Worm (Caenorhabditis elegans) whole organism, mixed stage, embryonic: ENCODE data around the gene K11H12.8.

Experiments
- M03D4.4 ChIP-seq: sonication (generic microtip); optimal IDR thresholded peaks from 2 replicates; lab custom pipeline; 2017; ENCODE audit warnings: mild to moderate bottlenecking, missing genetic modification characterization, missing compliant biosample characterization
- bed-3 ChIP-seq: fragments of 200-800 bp; sonication (Bioruptor generic); optimal IDR thresholded peaks from 3 replicates; lab custom pipeline; 2018; ENCODE audit warnings: mild to moderate bottlenecking, missing genetic modification characterization, moderate library complexity, missing compliant biosample characterization
- blmp-1 ChIP-seq: fragments of 150-350 bp; optimal IDR thresholded peaks from 2 replicates; lab custom pipeline; 2014; ENCODE audit warnings: missing biosample characterization, missing genetic modification characterization
- ceh-39 ChIP-seq: fragments of 150-350 bp; optimal IDR thresholded peaks from 2 replicates; lab custom pipeline; 2014; ENCODE audit warnings: missing biosample characterization, missing genetic modification characterization
- ceh-43 ChIP-seq: fragments of 200-800 bp; sonication (Bioruptor generic); optimal IDR thresholded peaks from 2 replicates; lab custom pipeline; 2018; ENCODE audit warnings: mild to moderate bottlenecking, missing genetic modification characterization, moderate library complexity, missing compliant biosample characterization
- ceh-83 ChIP-seq: fragments of 200-800 bp; sonication (Bioruptor generic); optimal IDR thresholded peaks from 2 replicates; lab custom pipeline; 2018; ENCODE audit warnings: mild to moderate bottlenecking, missing genetic modification characterization, missing compliant biosample characterization
- ces-1 ChIP-seq: fragments of 150-350 bp; optimal IDR thresholded peaks from 2 replicates; lab custom pipeline; 2014; ENCODE audit warnings: missing biosample characterization, missing genetic modification reagents, missing genetic modification characterization
- cnd-1 ChIP-seq: fragments of 200-800 bp; sonication (Bioruptor generic); optimal IDR thresholded peaks from 2 replicates; lab custom pipeline; 2018; ENCODE audit warnings: mild to moderate bottlenecking, missing genetic modification characterization, missing compliant biosample characterization
- drap-1 ChIP-seq: fragments of 200-800 bp; sonication (Bioruptor generic); optimal IDR thresholded peaks from 3 replicates; lab custom pipeline; 2018; ENCODE audit warnings: mild to moderate bottlenecking, missing genetic modification characterization, missing compliant biosample characterization
- elt-1 ChIP-seq: sonication (generic microtip); optimal IDR thresholded peaks from 2 replicates; lab custom pipeline; 2017; ENCODE audit warnings: missing genetic modification characterization, mild to moderate bottlenecking, missing compliant biosample characterization, antibody characterized with exemption, moderate library complexity, borderline replicate concordance; ENCODE audit not compliant: insufficient read depth
- elt-3 ChIP-seq: fragments of 150-350 bp; optimal IDR thresholded peaks from 2 replicates; lab custom pipeline; 2014; ENCODE audit warnings: missing biosample characterization, missing genetic modification characterization
- flh-1 ChIP-seq: fragments of 200-800 bp; sonication (Bioruptor generic); optimal IDR thresholded peaks from 2 replicates; lab custom pipeline; 2018; ENCODE audit warnings: mild to moderate bottlenecking, missing genetic modification characterization, moderate library complexity, missing compliant biosample characterization
- ham-2 ChIP-seq: fragments of 200-800 bp; sonication (Bioruptor generic); optimal IDR thresholded peaks from 2 replicates; lab custom pipeline; 2018; ENCODE audit warnings: mild to moderate bottlenecking, missing genetic modification characterization, missing compliant biosample characterization
- hlh-1 ChIP-seq: fragments of 150-350 bp; optimal IDR thresholded peaks from 2 replicates; lab custom pipeline; 2014; ENCODE audit warnings: missing biosample characterization, missing genetic modification reagents, missing genetic modification characterization
- lin-13 ChIP-seq: fragments of 150-350 bp; optimal IDR thresholded peaks from 2 replicates; lab custom pipeline; 2014; ENCODE audit warnings: missing biosample characterization, missing genetic modification characterization
- lin-32 ChIP-seq: fragments of 200-800 bp; sonication (Bioruptor generic); optimal IDR thresholded peaks from 2 replicates; lab custom pipeline; 2018; ENCODE audit warnings: mild to moderate bottlenecking, missing genetic modification characterization, missing compliant biosample characterization
- lsy-2 ChIP-seq: fragments of 150-350 bp; optimal IDR thresholded peaks from 2 replicates; lab custom pipeline; 2014; ENCODE audit warnings: missing biosample characterization, missing genetic modification characterization
- mab-5 ChIP-seq: fragments of 150-350 bp; optimal IDR thresholded peaks from 2 replicates; lab custom pipeline; 2014; ENCODE audit warnings: missing biosample characterization, missing genetic modification characterization
- mep-1 ChIP-seq: fragments of 150-350 bp; optimal IDR thresholded peaks from 2 replicates; lab custom pipeline; 2017; ENCODE audit warnings: missing biosample characterization, missing genetic modification reagents, missing genetic modification characterization, inconsistent platforms
- mls-2 ChIP-seq: sonication (generic microtip); optimal IDR thresholded peaks from 2 replicates; lab custom pipeline; 2016; ENCODE audit warnings: mild to moderate bottlenecking, missing genetic modification characterization, moderate library complexity, missing compliant biosample characterization
- nhr-12 ChIP-seq: fragments of 150-350 bp; optimal IDR thresholded peaks from 2 replicates; lab custom pipeline; 2014; ENCODE audit warnings: missing biosample characterization, missing genetic modification characterization
- nhr-2 ChIP-seq: fragments of 150-350 bp; optimal IDR thresholded peaks from 2 replicates; lab custom pipeline; 2014; ENCODE audit warnings: missing biosample characterization, missing genetic modification characterization
- nhr-237 ChIP-seq: fragments of 150-350 bp; optimal IDR thresholded peaks from 2 replicates; lab custom pipeline; 2014; ENCODE audit warnings: missing biosample characterization, missing genetic modification characterization
- nhr-28 ChIP-seq: fragments of 150-350 bp; optimal IDR thresholded peaks from 2 replicates; lab custom pipeline; 2014; ENCODE audit warnings: missing biosample characterization, missing genetic modification characterization
- nhr-76 ChIP-seq: sonication (generic microtip); optimal IDR thresholded peaks from 2 replicates; lab custom pipeline; 2017; ENCODE audit warnings: missing biosample characterization, missing genetic modification characterization
- pha-4 ChIP-seq: fragments of 150-350 bp; optimal IDR thresholded peaks from 2 replicates; lab custom pipeline; 2018; ENCODE audit warnings: missing biosample characterization, missing genetic modification reagents, missing genetic modification characterization
- sem-2 ChIP-seq: fragments of 200-800 bp; sonication (Bioruptor generic); optimal IDR thresholded peaks from 2 replicates; lab custom pipeline; 2018; ENCODE audit warnings: mild to moderate bottlenecking, missing genetic modification characterization, missing compliant biosample characterization
- snpc-4 ChIP-seq: fragments of 150-350 bp; optimal IDR thresholded peaks from 2 replicates; lab custom pipeline; 2014; ENCODE audit warnings: missing biosample characterization, missing genetic modification characterization
- sptf-1 ChIP-seq: sonication (generic microtip); optimal IDR thresholded peaks from 2 replicates; lab custom pipeline; 2017; ENCODE audit warnings: mild to moderate bottlenecking, missing genetic modification characterization, moderate library complexity, missing compliant biosample characterization
- tbx-8 ChIP-seq: fragments of 200-800 bp; sonication (Bioruptor generic); optimal IDR thresholded peaks from 2 replicates; lab custom pipeline; 2018; ENCODE audit warnings: mild to moderate bottlenecking, missing genetic modification characterization, moderate library complexity, missing compliant biosample characterization
- unc-120 ChIP-seq: sonication (generic microtip); optimal IDR thresholded peaks from 2 replicates; lab custom pipeline; 2017; ENCODE audit warnings: missing genetic modification characterization, missing compliant biosample characterization; ENCODE audit not compliant: poor library complexity, severe bottlenecking
- unc-39 ChIP-seq: fragments of 150-350 bp; optimal IDR thresholded peaks from 2 replicates; lab custom pipeline; 2014; ENCODE audit warnings: missing biosample characterization, missing genetic modification characterization
- unc-62 ChIP-seq: fragments of 150-350 bp; optimal IDR thresholded peaks from 2 replicates; lab custom pipeline; 2014; ENCODE audit warnings: missing biosample characterization, missing genetic modification reagents, missing genetic modification characterization
- zip-8 ChIP-seq: fragments of 150-350 bp; optimal IDR thresholded peaks from 2 replicates; lab custom pipeline; 2014; ENCODE audit warnings: missing biosample characterization, missing genetic modification characterization
- ztf-11 ChIP-seq: fragments of 150-350 bp; optimal IDR thresholded peaks from 2 replicates; lab custom pipeline; 2014; ENCODE audit warnings: missing biosample characterization, missing genetic modification characterization

K11H12.8 gene

ce11 chrIV:654526-655440 is at the start of gene K11H12.8, which contains the start of gene rpl-15:
K11H12.8 (plus strand) TSS chrIV:655390.
rpl-15 (minus strand) TSS chrIV:654576.
- TF ChIP-seq elt-1 (peak; percentile 74), cnd-1 (tag; lab: Kevin White, UChicago) (peak; percentile 96), ceh-43 (GFP tag; lab: Kevin White, UChicago) (peak; percentile 93), lsy-2 (peak; percentile 100), mab-5 (tag; lab: Kevin White, UChicago) (peak; percentile 86), bed-3 (GFP tag; lab: Kevin White, UChicago) (peak; percentile 73), ceh-39 (tag; lab: Kevin White, UChicago) (peak; percentile 96), nhr-28 (tag; lab: Kevin White, UChicago) (peak; percentile 78), nhr-237 (peak; percentile 99), mls-2 (peak; percentile 95), flh-1 (GFP tag; lab: Kevin White, UChicago) (peak; percentile 62), zip-8 (tag; lab: Kevin White, UChicago) (no peak), hlh-1 (tag; lab: Kevin White, UChicago) (peak; percentile 90), M03D4.4 (tag; lab: Kevin White, UChicago) (peak; percentile 97), nhr-12 (tag; lab: Kevin White, UChicago) (peak; percentile 76), ztf-11 (tag; lab: Kevin White, UChicago) (peak; percentile 92), drap-1 (GFP tag; lab: Kevin White, UChicago) (peak; percentile 92), sptf-1 (tag; lab: Kevin White, UChicago) (peak; percentile 98), tbx-8 (GFP tag; lab: Kevin White, UChicago) (peak; percentile 94), lin-13 (tag; lab: Kevin White, UChicago) (peak; percentile 100), snpc-4 (tag; lab: Kevin White, UChicago) (no peak), sem-2 (peak; percentile 76), ceh-83 (GFP tag; lab: Kevin White, UChicago) (peak; percentile 93), ces-1 (GFP tag; lab: Kevin White, UChicago) (peak; percentile 85), unc-62 (GFP tag; lab: Kevin White, UChicago) (peak; percentile 93), lin-32 (GFP tag; lab: Kevin White, UChicago) (peak; percentile 75), ham-2 (GFP tag; lab: Kevin White, UChicago) (peak; percentile 88), unc-120 (tag; lab: Kevin White, UChicago) (peak; percentile 94), pha-4 (tag; lab: Kevin White, UChicago) (peak; percentile 100), unc-39 (tag; lab: Kevin White, UChicago) (peak; percentile 62), nhr-2 (tag; lab: Kevin White, UChicago) (peak; percentile 62), mep-1 (tag; lab: Kevin White, UChicago) (peak; percentile 100), elt-3 (peak; percentile 83), blmp-1 (peak; percentile 38), nhr-76 (tag; lab: Kevin White, UChicago) (no peak)

- peak; percentile 18 for TF ChIP-seq sptf-1 (tag; lab: Kevin White, UChicago)
- TF ChIP-seq mls-2 = peak; percentile 27
- TF ChIP-seq bed-3 (GFP tag; lab: Kevin White, UChicago) = peak; percentile 14
- TF ChIP-seq ceh-83 (GFP tag; lab: Kevin White, UChicago) = no peak
- TF ChIP-seq, all 35 proteins: peak for 3
Measured at ce11 chrIV:605431-605830, 49.8 kb upstream of the K11H12.8 start.

- TF ChIP-seq hlh-1 (tag; lab: Kevin White, UChicago) (peak; percentile 67), sem-2 (no peak)
Measured at ce11 chrIV:606055-606454, 49.1 kb upstream of the K11H12.8 start, which contains the start of gene inx-18. inx-18 (plus strand) TSS chrIV:606355.
